Fruit fly (Drosophila melanogaster): Measurements from ENCODE around the gene Polr2A.
A peak's percentile ranks its signal among the peaks of the same experiment; 100 is the strongest.
"Not testable (repeated sequence)": the region's sequence is repeated elsewhere in the genome, so short reads cannot be mapped to it uniquely, and the experiment has no call there.

Gene Polr2A

dm6 chrX:11569956-11570695, at the start of gene Polr2A, which contains the start of gene CG11699:
Polr2A (minus strand) TSS chrX:11570326.
CG11699 (plus strand) TSS chrX:11570621.
- TF ChIP-seq CG17801 (GFP tag; optimal IDR thresholded peaks at IDR 0.05; ENCODE audit: partially characterized antibody): peak; percentile 77

dm6 chrX:11619617-11620016, 49.5 kb upstream of the Polr2A start:
- no peak for TF ChIP-seq CG17801 (GFP tag; optimal IDR thresholded peaks at IDR 0.05; ENCODE audit: partially characterized antibody)

DNA sequence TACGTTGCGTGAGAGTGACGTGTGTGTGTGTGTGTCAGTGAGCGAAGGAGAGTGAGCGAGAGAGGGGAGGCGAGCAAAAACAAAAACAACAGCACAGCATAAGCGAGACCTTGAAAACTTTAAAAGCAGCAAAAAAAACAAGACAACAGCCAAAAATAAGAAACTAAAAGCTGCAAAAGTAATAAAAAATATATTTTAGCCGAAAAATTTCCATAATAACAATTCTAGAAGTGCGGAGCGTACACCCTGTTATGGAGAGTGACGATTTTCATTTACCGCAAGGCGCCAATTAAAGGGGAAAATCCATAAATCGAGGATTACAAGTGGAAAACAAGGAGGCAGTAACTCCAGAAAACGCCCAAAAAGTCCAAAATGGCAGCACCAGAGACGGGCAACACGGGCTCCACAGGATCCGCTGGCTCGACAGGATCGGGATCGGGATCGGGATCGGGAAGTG, 46.4 kb upstream of the Polr2A start:
- no peak for TF ChIP-seq CG17801 (GFP tag; optimal IDR thresholded peaks at IDR 0.05; ENCODE audit: partially characterized antibody)

DNA sequence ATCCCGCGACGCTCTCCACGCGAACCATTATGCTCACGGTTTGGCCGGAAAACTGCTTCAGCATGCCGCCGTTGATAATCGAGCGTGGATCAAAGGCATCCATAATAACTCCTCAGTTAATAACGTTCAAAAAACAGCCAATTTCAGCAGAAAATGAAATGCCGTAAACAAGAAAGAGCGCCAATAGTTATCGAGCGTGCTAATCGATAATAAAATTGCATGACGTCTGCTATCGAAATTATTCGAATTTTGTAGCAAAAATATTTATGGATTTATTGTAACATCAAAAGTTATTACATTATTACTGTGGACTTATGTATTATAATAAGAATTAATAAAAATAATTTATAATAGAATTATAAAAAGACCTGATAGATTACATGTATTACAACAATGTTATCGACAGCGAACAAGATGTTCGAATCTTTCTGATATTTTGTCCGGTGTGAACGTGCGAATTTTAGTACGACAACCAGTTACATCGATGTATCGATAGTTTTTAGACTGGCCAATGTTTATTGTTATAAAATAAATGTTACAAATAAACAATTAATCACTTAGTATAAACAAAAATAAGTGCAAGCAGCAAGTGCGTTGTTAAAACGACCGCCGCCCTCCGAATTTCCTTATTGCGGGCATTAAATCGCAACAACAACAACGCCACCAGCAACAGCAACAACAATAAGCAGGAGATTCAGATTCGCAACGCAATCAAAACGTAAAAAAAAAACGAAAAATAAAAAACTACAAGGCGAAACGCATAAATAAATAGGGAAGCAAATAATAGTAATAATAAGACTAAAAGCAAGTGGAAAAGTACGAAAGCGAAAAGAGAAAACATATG, 45.7 kb upstream of the Polr2A start, which contains the start of the genes RPA3 and Met:
TSS of gene RPA3 (minus strand) at position 189 of the 844 bp plus-strand sequence.
TSS of gene Met (plus strand) at position 473 of the 844 bp plus-strand sequence.
- peak; percentile 49 for TF ChIP-seq CG17801 (GFP tag; optimal IDR thresholded peaks at IDR 0.05; ENCODE audit: partially characterized antibody)

DNA sequence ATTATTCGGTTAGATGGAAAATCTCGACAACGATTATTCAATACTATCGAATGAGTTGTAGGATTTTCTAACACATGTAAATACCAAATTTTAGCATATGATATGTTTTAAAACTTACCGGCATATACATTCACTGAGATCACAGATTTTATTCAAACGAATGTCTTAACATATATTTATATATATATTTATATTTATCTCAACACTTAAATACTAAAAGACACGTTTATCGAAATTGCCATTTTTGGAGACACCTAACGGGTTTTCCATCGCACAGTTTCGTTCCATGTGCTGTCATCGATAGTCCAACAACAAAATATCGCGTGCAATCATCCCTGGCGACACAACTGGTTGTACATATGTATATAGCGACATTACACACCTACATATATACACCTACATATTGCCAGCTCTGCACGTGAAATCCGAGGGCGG, 41.5 kb upstream of the Polr2A start, which contains the start of the genes CG2247 and CG1703:
TSS of gene CG2247 (minus strand) at position 8 of the 435 bp plus-strand sequence.
TSS of gene CG1703 (plus strand) at position 283 of the 435 bp plus-strand sequence.
- TF ChIP-seq CG17801 (GFP tag; optimal IDR thresholded peaks at IDR 0.05; ENCODE audit: partially characterized antibody): peak; percentile 38

dm6 chrX:11611056-11611644, 41.0 kb upstream of the Polr2A start:
- no peak for TF ChIP-seq CG17801 (GFP tag; optimal IDR thresholded peaks at IDR 0.05; ENCODE audit: partially characterized antibody)

- TF ChIP-seq CG17801 (GFP tag; optimal IDR thresholded peaks at IDR 0.05; ENCODE audit: partially characterized antibody): no peak
Measured at dm6 chrX:11604094-11604493, 34.0 kb upstream of the Polr2A start, which contains the start of gene CG2533. CG2533 (minus strand) TSS chrX:11604194.

dm6 chrX:11601408-11601807, 31.3 kb upstream of the Polr2A start:
- no peak for TF ChIP-seq CG17801 (GFP tag; optimal IDR thresholded peaks at IDR 0.05; ENCODE audit: partially characterized antibody)

dm6 chrX:11600795-11601358, 30.8 kb upstream of the Polr2A start:
- peak; percentile 48 for TF ChIP-seq CG17801 (GFP tag; optimal IDR thresholded peaks at IDR 0.05; ENCODE audit: partially characterized antibody)

- not testable (repeated sequence) for TF ChIP-seq CG17801 (GFP tag; optimal IDR thresholded peaks at IDR 0.05; ENCODE audit: partially characterized antibody)
Measured at dm6 chrX:11599589-11599988, 29.5 kb upstream of the Polr2A start, which contains the start of gene rho-4. rho-4 (plus strand) TSS chrX:11599838.

DNA sequence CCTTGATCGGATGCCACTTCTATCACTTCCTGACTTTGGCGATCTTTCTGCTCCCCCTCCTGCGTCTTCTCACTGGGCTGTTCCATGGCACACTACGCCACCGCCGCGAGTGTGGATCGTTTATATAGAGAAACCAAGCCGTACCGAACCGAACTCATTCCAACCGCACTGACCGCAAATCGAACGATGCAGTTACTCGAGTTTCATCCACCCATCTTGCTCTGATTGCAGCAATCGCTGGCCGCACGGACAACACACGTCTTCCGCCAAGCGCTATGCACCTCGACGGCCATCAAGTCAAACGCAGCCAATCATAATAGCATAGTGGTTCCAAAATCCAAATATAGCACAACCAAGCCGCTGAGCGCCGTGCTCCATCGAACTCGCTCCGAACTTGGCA, 13.9 kb upstream of the Polr2A start, which contains the start of gene pkm:
TSS of gene pkm (minus strand) at position 101 of the 400 bp plus-strand sequence.
- no peak for TF ChIP-seq CG17801 (GFP tag; optimal IDR thresholded peaks at IDR 0.05; ENCODE audit: partially characterized antibody)

- no peak for TF ChIP-seq CG17801 (GFP tag; optimal IDR thresholded peaks at IDR 0.05; ENCODE audit: partially characterized antibody)
Measured at dm6 chrX:11580200-11580840, 10.2 kb upstream of the Polr2A start, which contains the start of gene nod. nod (plus strand) TSS chrX:11580772.

- no peak for TF ChIP-seq CG17801 (GFP tag; optimal IDR thresholded peaks at IDR 0.05; ENCODE audit: partially characterized antibody)
Measured at dm6 chrX:11578841-11579240, 8.7 kb upstream of the Polr2A start.

DNA sequence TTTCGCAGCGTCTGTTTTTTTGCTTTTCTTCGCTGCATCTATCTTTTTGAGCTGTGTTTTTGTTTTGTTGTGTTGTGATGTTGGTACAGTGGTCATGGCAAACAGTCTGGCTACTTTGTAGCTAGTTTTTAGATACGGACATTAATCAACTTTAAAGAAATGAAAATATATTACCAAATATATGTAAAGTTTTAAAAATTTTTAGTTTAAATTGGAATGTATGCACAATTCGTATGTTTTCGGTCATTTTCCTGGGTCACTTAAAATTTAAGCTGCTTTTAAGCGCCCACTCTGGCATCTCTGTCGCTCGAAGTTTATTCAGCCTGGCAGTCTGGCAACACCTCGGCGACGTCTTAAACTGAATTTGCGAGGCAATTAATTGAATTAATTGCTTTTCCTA, 6.4 kb upstream of the Polr2A start, which contains the start of gene CG11695:
TSS of gene CG11695 (plus strand) at position 344 of the 400 bp plus-strand sequence.
- peak; percentile 83 for TF ChIP-seq CG17801 (GFP tag; optimal IDR thresholded peaks at IDR 0.05; ENCODE audit: partially characterized antibody)

All from ovary, adult (tissue).